Worm (Caenorhabditis elegans) whole organism, L1 larva: ENCODE measurements around the gene F48F7.6.

ENCODE experiments used
- C04F5.9 ChIP-seq: sonication (generic microtip); optimal IDR thresholded peaks from 2 replicates; lab custom pipeline; 2016; ENCODE audit warnings: missing genetic modification characterization, missing compliant biosample characterization
- F16B12.6 ChIP-seq: fragments of 150-350 bp; optimal IDR thresholded peaks from 2 replicates; lab custom pipeline; 2014; ENCODE audit warnings: missing biosample characterization, missing genetic modification characterization
- aly-2 ChIP-seq: fragments of 150-350 bp; optimal IDR thresholded peaks from 2 replicates; lab custom pipeline; 2014; ENCODE audit warnings: missing biosample characterization, missing genetic modification characterization
- ama-1 ChIP-seq: fragments of 150-350 bp; optimal IDR thresholded peaks from 2 replicates; lab custom pipeline; 2014
- blmp-1 ChIP-seq: fragments of 150-350 bp; optimal IDR thresholded peaks from 2 replicates; lab custom pipeline; 2014; ENCODE audit warnings: missing biosample characterization, missing genetic modification characterization
- ceh-82 ChIP-seq, 3 experiments: fragments of 150-350 bp in 1 of 3; sonication (generic microtip) in 2 of 3; optimal IDR thresholded peaks; 2 replicates each; lab custom pipeline; 2014 to 2017; ENCODE audit warnings: missing biosample characterization in 3 of 3, missing genetic modification characterization in 3 of 3
- ceh-88 ChIP-seq: fragments of 200-800 bp; sonication (Bioruptor generic); IDR thresholded peaks from 2 replicates; pipeline ENCODE4 v1.3.6; 2022; ENCODE audit warnings: missing genetic modification characterization, missing compliant biosample characterization
- dpl-1 ChIP-seq, 3 experiments: fragments of 150-350 bp in 2 of 3; sonication (generic microtip) in 1 of 3; optimal IDR thresholded peaks; 2 replicates each; lab custom pipeline; 2014 to 2017; ENCODE audit warnings: missing biosample characterization in 3 of 3, missing genetic modification characterization in 3 of 3, missing genetic modification reagents in 3 of 3
- efl-1 ChIP-seq, 4 experiments: fragments of 150-350 bp; optimal IDR thresholded peaks in 3 of 4; peaks in 1 of 4; 1 replicate in 1 of 4; 2 replicates in 3 of 4; lab custom pipeline; 2014; ENCODE audit warnings: missing biosample characterization in 2 of 4, missing genetic modification characterization in 2 of 4, missing genetic modification reagents in 2 of 4
- elt-2 ChIP-seq: sonication (generic microtip); optimal IDR thresholded peaks from 2 replicates; lab custom pipeline; 2016; ENCODE audit warnings: missing genetic modification characterization, mild to moderate bottlenecking, inconsistent platforms, missing compliant biosample characterization, missing genetic modification reagents
- elt-3 ChIP-seq, 6 experiments: fragments of 150-350 bp in 1 of 6; sonication (generic microtip); optimal IDR thresholded peaks; 2 replicates each; lab custom pipeline; 2017 to 2018; ENCODE audit warnings: missing biosample characterization in 6 of 6, missing genetic modification characterization in 6 of 6, inconsistent platforms in 1 of 6
- ets-5 ChIP-seq: fragments of 200-800 bp; sonication (Bioruptor generic); IDR thresholded peaks from 2 replicates; pipeline ENCODE4 v1.3.6; 2022; ENCODE audit warnings: missing genetic modification characterization, missing compliant biosample characterization
- fkh-4 ChIP-seq: sonication (generic microtip); optimal IDR thresholded peaks from 2 replicates; lab custom pipeline; 2016; ENCODE audit warnings: missing compliant biosample characterization, missing genetic modification characterization, borderline replicate concordance
- fos-1 ChIP-seq: fragments of 150-350 bp; optimal IDR thresholded peaks from 2 replicates; lab custom pipeline; 2014; ENCODE audit warnings: missing biosample characterization, missing genetic modification characterization
- hlh-17 ChIP-seq: fragments of 200-800 bp; sonication (Bioruptor generic); optimal IDR thresholded peaks from 2 replicates; lab custom pipeline; 2018; ENCODE audit warnings: missing genetic modification characterization, mild to moderate bottlenecking, missing compliant biosample characterization, moderate library complexity, borderline replicate concordance
- hpl-2 ChIP-seq: fragments of 150-350 bp; optimal IDR thresholded peaks from 2 replicates; lab custom pipeline; 2014; ENCODE audit warnings: missing biosample characterization, missing genetic modification reagents, missing genetic modification characterization
- irx-1 ChIP-seq: sonication (generic microtip); optimal IDR thresholded peaks from 2 replicates; lab custom pipeline; 2016; ENCODE audit warnings: missing genetic modification characterization, missing compliant biosample characterization
- jun-1 ChIP-seq: fragments of 150-350 bp; optimal IDR thresholded peaks from 2 replicates; lab custom pipeline; 2014; ENCODE audit warnings: missing biosample characterization, missing genetic modification reagents, missing genetic modification characterization
- lin-14 ChIP-seq: fragments of 200-800 bp; sonication (Bioruptor generic); optimal IDR thresholded peaks from 2 replicates; lab custom pipeline; 2018; ENCODE audit warnings: mild to moderate bottlenecking, missing genetic modification characterization, moderate library complexity, missing compliant biosample characterization
- lin-15B ChIP-seq: fragments of 150-350 bp; sonication (generic microtip); optimal IDR thresholded peaks from 3 replicates; lab custom pipeline; 2014; ENCODE audit warnings: missing biosample characterization, missing genetic modification characterization
- lin-39 ChIP-seq: fragments of 150-350 bp; optimal IDR thresholded peaks from 2 replicates; lab custom pipeline; 2014; ENCODE audit warnings: missing biosample characterization, missing genetic modification reagents, missing genetic modification characterization
- mef-2 ChIP-seq: fragments of 150-350 bp; optimal IDR thresholded peaks from 2 replicates; lab custom pipeline; 2014; ENCODE audit warnings: missing biosample characterization, missing genetic modification characterization
- nhr-11 ChIP-seq: fragments of 150-350 bp; optimal IDR thresholded peaks from 2 replicates; lab custom pipeline; 2014; ENCODE audit warnings: missing biosample characterization, missing genetic modification characterization
- nhr-19 ChIP-seq: fragments of 200-800 bp; sonication (Bioruptor generic); conservative IDR thresholded peaks from 2 replicates; pipeline ENCODE4 v1.3.6; 2022; ENCODE audit warnings: missing genetic modification characterization, missing compliant biosample characterization
- nhr-20 ChIP-seq: sonication (generic microtip); optimal IDR thresholded peaks from 2 replicates; lab custom pipeline; 2016; ENCODE audit warnings: mild to moderate bottlenecking, missing genetic modification characterization, missing compliant biosample characterization
- nhr-28 ChIP-seq: fragments of 150-350 bp; optimal IDR thresholded peaks from 2 replicates; lab custom pipeline; 2014; ENCODE audit warnings: missing biosample characterization, missing genetic modification characterization
- nhr-76 ChIP-seq: sonication (generic microtip); optimal IDR thresholded peaks from 2 replicates; lab custom pipeline; 2017; ENCODE audit warnings: missing biosample characterization, missing genetic modification characterization
- nhr-84 ChIP-seq: sonication (generic microtip); optimal IDR thresholded peaks from 2 replicates; lab custom pipeline; 2017; ENCODE audit warnings: missing biosample characterization, missing genetic modification characterization
- nhr-85 ChIP-seq: sonication (generic microtip); peaks from one replicate; lab custom pipeline; 2016; ENCODE audit warnings: missing genetic modification characterization, inconsistent platforms, missing compliant biosample characterization
- nhr-90 ChIP-seq: sonication (generic microtip); optimal IDR thresholded peaks from 2 replicates; lab custom pipeline; 2016; ENCODE audit warnings: mild to moderate bottlenecking, missing genetic modification characterization, missing compliant biosample characterization; ENCODE audit not compliant: poor library complexity
- pag-3 ChIP-seq: sonication (generic microtip); optimal IDR thresholded peaks from 2 replicates; lab custom pipeline; 2017; ENCODE audit warnings: missing genetic modification characterization, mild to moderate bottlenecking, missing compliant biosample characterization, antibody characterized with exemption, borderline replicate concordance; ENCODE audit not compliant: insufficient read depth
- pqm-1 ChIP-seq: sonication (generic microtip); optimal IDR thresholded peaks from 3 replicates; lab custom pipeline; 2017; ENCODE audit warnings: missing biosample characterization, missing genetic modification characterization
- rnt-1 ChIP-seq: sonication (generic microtip); optimal IDR thresholded peaks from 2 replicates; lab custom pipeline; 2016; ENCODE audit warnings: mild to moderate bottlenecking, missing genetic modification characterization, moderate library complexity, missing compliant biosample characterization
- skn-1 ChIP-seq: fragments of 150-350 bp; optimal IDR thresholded peaks from 2 replicates; lab custom pipeline; 2014; ENCODE audit warnings: missing biosample characterization, missing genetic modification characterization
- snpc-4 ChIP-seq: fragments of 150-350 bp; optimal IDR thresholded peaks from 2 replicates; lab custom pipeline; 2014; ENCODE audit warnings: missing biosample characterization, missing genetic modification characterization
- snu-23 ChIP-seq: sonication (generic microtip); optimal IDR thresholded peaks from 2 replicates; lab custom pipeline; 2016; ENCODE audit warnings: missing genetic modification characterization, missing compliant biosample characterization
- sox-4 ChIP-seq: sonication (generic microtip); optimal IDR thresholded peaks from 2 replicates; lab custom pipeline; 2016; ENCODE audit warnings: missing genetic modification characterization, missing compliant biosample characterization
- unc-130 ChIP-seq: fragments of 150-350 bp; optimal IDR thresholded peaks from 2 replicates; lab custom pipeline; 2017; ENCODE audit warnings: missing biosample characterization, missing genetic modification characterization, inconsistent platforms
- unc-30 ChIP-seq: sonication (generic microtip); optimal IDR thresholded peaks from 2 replicates; lab custom pipeline; 2017; ENCODE audit warnings: missing biosample characterization, missing genetic modification characterization
- unc-62 ChIP-seq: fragments of 150-350 bp; optimal IDR thresholded peaks from 2 replicates; lab custom pipeline; 2014; ENCODE audit warnings: missing biosample characterization, missing genetic modification reagents, missing genetic modification characterization
- unc-86 ChIP-seq: sonication (generic microtip); optimal IDR thresholded peaks from 2 replicates; lab custom pipeline; 2016; ENCODE audit warnings: missing genetic modification characterization, missing compliant biosample characterization
- unc-98 ChIP-seq: fragments of 200-800 bp; sonication (Bioruptor generic); IDR thresholded peaks from 2 replicates; pipeline ENCODE4 v1.3.6; 2022; ENCODE audit warnings: missing genetic modification characterization, missing compliant biosample characterization
- vab-15 ChIP-seq: sonication (generic microtip); optimal IDR thresholded peaks from 2 replicates; lab custom pipeline; 2017; ENCODE audit warnings: missing genotype, mild to moderate bottlenecking, missing genetic modification characterization, missing compliant biosample characterization
- zag-1 ChIP-seq: fragments of 150-350 bp; optimal IDR thresholded peaks from 2 replicates; lab custom pipeline; 2014; ENCODE audit warnings: missing biosample characterization, missing genetic modification characterization
- ztf-11 ChIP-seq, 2 experiments: sonication (generic microtip); optimal IDR thresholded peaks; 2 replicates each; lab custom pipeline; 2016 to 2017; ENCODE audit warnings: missing genetic modification characterization in 2 of 2, missing biosample characterization in 1 of 2, missing compliant biosample characterization in 1 of 2

Gene F48F7.6

ce11 chrX:13977439-13978118, at the start of gene F48F7.6 (continued):
- TF ChIP-seq unc-62 (GFP tag; lab: Kevin White, UChicago): no peak
- peak; percentile 19 for TF ChIP-seq lin-15B (tag; lab: Kevin White, UChicago)
- TF ChIP-seq lin-14: peak; percentile 53
- peak; percentile 3 for TF ChIP-seq rnt-1 (tag; lab: Kevin White, UChicago)
- peak; percentile 55 for TF ChIP-seq nhr-20 (tag; lab: Kevin White, UChicago)
- TF ChIP-seq ceh-88 (GFP tag; lab: Robert Waterston, UW): no peak
- TF ChIP-seq hlh-17 (GFP tag; lab: Kevin White, UChicago): no peak
- no peak for TF ChIP-seq lin-39 (tag; lab: Kevin White, UChicago)
- TF ChIP-seq mef-2 (tag; lab: Kevin White, UChicago): no peak
- peak; percentile 27 for TF ChIP-seq fos-1 (tag; lab: Kevin White, UChicago)
- TF ChIP-seq pqm-1: no peak
- peak in 1 of 6 experiments; percentile 11 for TF ChIP-seq elt-3 (tag; optimal IDR thresholded peaks at IDR 0.05; lab: Kevin White, UChicago)
- peak; percentile 6 for TF ChIP-seq aly-2
- no peak for TF ChIP-seq pag-3 (tag; lab: Kevin White, UChicago)
- TF ChIP-seq elt-2 (tag; lab: Kevin White, UChicago): no peak
- peak; percentile 55 for TF ChIP-seq blmp-1 (tag; lab: Kevin White, UChicago)
- peak in 1 of 2 experiments; percentile 12 for TF ChIP-seq efl-1 (optimal IDR thresholded peaks at IDR 0.05; lab: Kevin White, UChicago)
- no peak for TF ChIP-seq efl-1 (GFP tag; optimal IDR thresholded peaks at IDR 0.05 in 1 of 2; lab: Kevin White, UChicago)
- no peak for TF ChIP-seq fkh-4 (tag; lab: Kevin White, UChicago)
- TF ChIP-seq nhr-85 (tag; lab: Kevin White, UChicago): no peak
- TF ChIP-seq unc-86 (tag; lab: Kevin White, UChicago): no peak
- peak; percentile 38 for TF ChIP-seq skn-1 (tag; lab: Kevin White, UChicago)
- TF ChIP-seq irx-1 (tag; lab: Kevin White, UChicago): no peak
- no peak for TF ChIP-seq nhr-11
- no peak for TF ChIP-seq nhr-84 (tag; lab: Kevin White, UChicago)
- no peak for TF ChIP-seq hpl-2 (GFP tag; lab: Kevin White, UChicago)
- TF ChIP-seq ets-5 (GFP tag; lab: Robert Waterston, UW): no peak
- TF ChIP-seq nhr-90: no peak
- peak in 1 of 3 experiments; percentile 45 for TF ChIP-seq ceh-82 (tag; optimal IDR thresholded peaks at IDR 0.05; lab: Kevin White, UChicago)
- TF ChIP-seq vab-15 (tag; lab: Kevin White, UChicago): no peak
- TF ChIP-seq snu-23 (GFP tag; lab: Kevin White, UChicago): peak; percentile 59
- TF ChIP-seq ztf-11 (tag; optimal IDR thresholded peaks at IDR 0.05; lab: Kevin White, UChicago): no peak

- TF ChIP-seq efl-1 (optimal IDR thresholded peaks at IDR 0.05; lab: Kevin White, UChicago) (no peak), efl-1 (GFP tag; optimal IDR thresholded peaks at IDR 0.05 in 1 of 2; lab: Kevin White, UChicago) (peak in 1 of 2 experiments; percentile 70), jun-1 (no peak)
- TF ChIP-seq, all 84 proteins: peak for 1
Observed at ce11 chrX:13928532-13928931, 49.1 kb upstream of the F48F7.6 start.

- no peak for TF ChIP-seq ama-1 (lab: Kevin White, UChicago)
- peak; percentile 30 for TF ChIP-seq nhr-85 (tag; lab: Kevin White, UChicago)
- TF ChIP-seq, all 84 proteins: peak for 1
Observed at ce11 chrX:13929534-13929933, 48.1 kb upstream of the F48F7.6 start, which contains the start of gene meg-1. Gene meg-1 (minus strand): TSS chrX:13929634.

ce11 chrX:13934574-13934973, 43.1 kb upstream of the F48F7.6 start, which contains the start of gene elt-3:
Gene elt-3 (plus strand): TSS chrX:13934874.
- TF ChIP-seq nhr-76 (no peak), nhr-28 (tag; lab: Kevin White, UChicago) (no peak), snpc-4 (tag; lab: Kevin White, UChicago) (no peak), ets-5 (GFP tag; lab: Robert Waterston, UW) (no peak), C04F5.9 (tag; lab: Kevin White, UChicago) (no peak), irx-1 (tag; lab: Kevin White, UChicago) (no peak), dpl-1 (GFP tag; optimal IDR thresholded peaks at IDR 0.05; lab: Kevin White, UChicago) (no peak), elt-2 (tag; lab: Kevin White, UChicago) (no peak), unc-30 (tag; lab: Kevin White, UChicago) (no peak), jun-1 (no peak), sox-4 (no peak), nhr-19 (no peak), unc-98 (GFP tag; lab: Robert Waterston, UW) (no peak), ceh-88 (GFP tag; lab: Robert Waterston, UW) (no peak), unc-130 (no peak), F16B12.6 (no peak), zag-1 (tag; lab: Kevin White, UChicago) (no peak), fkh-4 (tag; lab: Kevin White, UChicago) (no peak), rnt-1 (tag; lab: Kevin White, UChicago) (no peak)
